Worm (Caenorhabditis elegans): Measurements from ENCODE around the gene chca-1.

chca-1 gene

DNA sequence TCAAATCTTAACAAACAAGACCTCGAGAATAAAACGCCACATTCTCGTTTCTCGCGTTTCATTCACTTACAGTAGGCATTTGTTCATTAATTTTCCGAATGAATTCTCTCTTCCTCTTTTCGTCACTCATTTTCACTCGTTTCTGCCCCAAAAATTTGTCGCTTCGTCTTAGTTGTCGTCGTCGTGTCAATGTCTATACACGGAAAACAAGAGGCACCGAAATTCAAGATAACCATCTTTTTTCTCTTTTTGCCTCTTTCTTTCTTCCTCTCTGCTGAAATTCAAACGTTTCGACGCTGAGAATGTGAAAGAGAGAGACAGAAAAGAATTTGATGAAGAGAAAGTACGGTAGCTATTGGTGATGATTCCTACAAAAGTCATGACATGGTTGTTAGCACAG, 33.2 kb upstream of the chca-1 start:
- no peak for TF ChIP-seq ceh-19 (GFP tag; optimal IDR thresholded peaks at IDR 0.05)
- TF ChIP-seq ceh-22 (tag; optimal IDR thresholded peaks at IDR 0.05) = no peak
- no peak for TF ChIP-seq C08G9.2 (tag; optimal IDR thresholded peaks at IDR 0.05)
- TF ChIP-seq F13H6.1 (tag; optimal IDR thresholded peaks at IDR 0.05) = no peak
- no peak for TF ChIP-seq zip-5 (tag; optimal IDR thresholded peaks at IDR 0.05)
- no peak for TF ChIP-seq pqm-1 (tag; optimal IDR thresholded peaks at IDR 0.05)
- no peak for TF ChIP-seq pha-4 (tag; optimal IDR thresholded peaks at IDR 0.05)
- TF ChIP-seq nhr-11 (tag; optimal IDR thresholded peaks at IDR 0.05) = no peak
- TF ChIP-seq ceh-45 (GFP tag; IDR thresholded peaks at IDR 0.05) = no peak
- TF ChIP-seq eyg-1 (tag; optimal IDR thresholded peaks at IDR 0.05) = no peak
- TF ChIP-seq odd-2 (tag; optimal IDR thresholded peaks at IDR 0.05) = no peak
- no peak for TF ChIP-seq unc-86 (tag; optimal IDR thresholded peaks at IDR 0.05)
- no peak for TF ChIP-seq dve-1 (tag; optimal IDR thresholded peaks at IDR 0.05)
- TF ChIP-seq pag-3 (tag; optimal IDR thresholded peaks at IDR 0.05; ENCODE audit: borderline replicate concordance) = no peak
- TF ChIP-seq ttx-3 (tag; optimal IDR thresholded peaks at IDR 0.05) = no peak
- no peak for TF ChIP-seq tbx-7 (tag; optimal IDR thresholded peaks at IDR 0.05)
- no peak for TF ChIP-seq hlh-15 (tag; optimal IDR thresholded peaks at IDR 0.05)

DNA sequence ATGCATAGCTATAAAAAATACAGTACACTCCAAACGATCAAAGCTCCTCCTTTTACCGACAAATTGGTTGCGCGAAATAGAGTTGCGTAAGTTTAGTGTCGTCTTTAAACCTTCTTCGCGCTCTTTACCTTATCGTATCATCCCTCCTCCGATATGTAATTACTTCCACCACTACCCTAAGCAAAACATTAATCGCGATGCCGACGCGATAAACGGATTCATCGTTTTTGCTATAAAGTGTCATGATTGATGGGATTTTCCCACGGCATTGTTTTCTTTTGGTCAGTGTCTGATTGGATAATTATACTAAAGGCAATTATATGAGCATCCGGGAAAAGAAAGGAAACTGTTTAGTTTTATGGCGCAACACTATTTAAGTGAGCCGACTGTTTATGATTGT, 32.4 kb upstream of the chca-1 start:
- TF ChIP-seq nfya-1 (tag; optimal IDR thresholded peaks at IDR 0.05) (no peak), K02D7.2 (tag; optimal IDR thresholded peaks at IDR 0.05) (no peak), fkh-10 (GFP tag; optimal IDR thresholded peaks at IDR 0.05) (no peak), unc-3 (GFP tag; conservative IDR thresholded peaks at IDR 0.05) (no peak), unc-3 (tag; optimal IDR thresholded peaks at IDR 0.05) (no peak), C08G9.2 (tag; optimal IDR thresholded peaks at IDR 0.05) (no peak)

DNA sequence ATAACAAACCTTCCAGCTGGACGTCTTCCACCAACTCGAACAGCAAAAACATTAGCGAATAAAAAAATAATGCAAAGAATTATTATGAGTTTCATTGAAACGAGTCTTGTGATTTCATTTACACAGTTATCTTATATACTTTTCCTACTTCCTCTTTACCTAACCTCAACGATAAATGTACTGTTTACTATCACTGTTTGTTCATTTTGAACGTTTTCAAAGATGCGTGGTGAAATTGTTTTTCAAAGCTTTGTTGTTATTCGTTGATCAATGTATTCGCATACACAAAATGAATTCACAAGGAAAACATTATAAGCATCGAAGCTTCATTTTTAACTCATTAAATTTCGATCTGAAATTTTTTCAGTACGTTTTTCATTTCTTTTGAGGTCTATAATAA, 28.9 kb upstream of the chca-1 start, which contains the start of gene W09C2.7:
Gene W09C2.7 (minus strand): TSS at position 101 of the 400 bp plus-strand sequence.
- TF ChIP-seq ceh-22 (tag; optimal IDR thresholded peaks at IDR 0.05) (no peak), pros-1 (tag; optimal IDR thresholded peaks at IDR 0.05) (no peak), syd-9 (tag; optimal IDR thresholded peaks at IDR 0.05) (no peak), C08G9.2 (tag; optimal IDR thresholded peaks at IDR 0.05) (no peak), ceh-14 (tag; optimal IDR thresholded peaks at IDR 0.05) (no peak)

DNA sequence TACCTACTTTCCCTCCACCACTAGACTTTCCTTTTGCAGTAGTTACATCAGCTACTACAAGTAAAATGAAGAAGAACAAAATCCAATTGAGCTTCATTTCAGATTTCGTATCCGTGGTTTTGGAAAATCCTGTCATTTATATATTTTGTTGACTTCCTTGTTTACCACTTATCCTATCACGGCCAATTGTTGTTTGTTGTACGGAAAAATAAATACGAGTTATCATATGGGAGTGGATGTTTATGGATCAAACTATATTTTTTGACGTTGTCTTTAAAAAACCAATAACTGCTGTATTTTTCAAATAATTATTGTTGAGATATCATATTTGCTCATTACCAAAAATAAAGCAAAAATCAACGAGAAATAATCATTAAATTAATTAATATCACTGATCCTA, 27.9 kb upstream of the chca-1 start, which contains the start of gene W09C2.9:
Gene W09C2.9 (minus strand): TSS at position 101 of the 400 bp plus-strand sequence.
- no peak for TF ChIP-seq pqm-1 (tag; optimal IDR thresholded peaks at IDR 0.05)
- no peak for TF ChIP-seq unc-55 (GFP tag; optimal IDR thresholded peaks at IDR 0.05)
- TF ChIP-seq ets-4 (tag; optimal IDR thresholded peaks at IDR 0.05) = no peak
- TF ChIP-seq ceh-45 (GFP tag; IDR thresholded peaks at IDR 0.05) = no peak
- TF ChIP-seq sox-2 (GFP tag; IDR thresholded peaks at IDR 0.05) = no peak
- no peak for TF ChIP-seq ttx-3 (tag; optimal IDR thresholded peaks at IDR 0.05)
- TF ChIP-seq npax-4 (tag; optimal IDR thresholded peaks at IDR 0.05) = no peak
- no peak for TF ChIP-seq ceh-9 (tag; optimal IDR thresholded peaks at IDR 0.05)
- no peak for TF ChIP-seq K09A11.1 (tag; optimal IDR thresholded peaks at IDR 0.05; ENCODE audit: insufficient read depth)
- no peak for TF ChIP-seq rnt-1 (tag; optimal IDR thresholded peaks at IDR 0.05)

DNA sequence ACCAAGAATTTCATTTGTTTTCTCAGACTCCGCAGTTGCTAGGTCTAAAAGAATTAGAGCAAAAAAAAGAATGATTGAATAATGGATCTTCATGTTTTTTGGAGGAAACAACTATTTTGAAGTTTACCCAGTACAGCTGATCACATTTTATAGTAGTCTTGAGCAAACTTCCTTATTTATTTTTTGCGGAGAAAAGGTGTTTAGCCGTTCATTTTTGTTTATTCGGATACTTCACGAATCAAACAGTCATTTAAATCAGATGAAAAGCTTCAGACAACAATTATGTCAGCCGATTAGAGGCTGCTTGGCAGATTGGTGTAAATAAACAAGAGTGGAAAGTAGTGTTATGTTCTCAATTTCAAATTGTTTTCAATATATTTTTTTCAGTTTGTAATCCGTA, 26.9 kb upstream of the chca-1 start, which contains the start of gene W09C2.8:
Gene W09C2.8 (minus strand): TSS at position 101 of the 400 bp plus-strand sequence.
- TF ChIP-seq C08G9.2 (tag; optimal IDR thresholded peaks at IDR 0.05) (no peak), ceh-45 (GFP tag; IDR thresholded peaks at IDR 0.05) (no peak), ttx-3 (tag; optimal IDR thresholded peaks at IDR 0.05) (no peak), pros-1 (tag; optimal IDR thresholded peaks at IDR 0.05) (no peak), lim-6 (tag; optimal IDR thresholded peaks at IDR 0.05) (no peak), fkh-6 (tag; optimal IDR thresholded peaks at IDR 0.05) (no peak), ceh-18 (tag; optimal IDR thresholded peaks at IDR 0.05) (no peak), ceh-22 (tag; optimal IDR thresholded peaks at IDR 0.05) (no peak), ceh-2 (tag; optimal IDR thresholded peaks at IDR 0.05) (no peak), ztf-16 (tag; optimal IDR thresholded peaks at IDR 0.05) (no peak), eyg-1 (tag; optimal IDR thresholded peaks at IDR 0.05) (no peak), nfya-1 (tag; optimal IDR thresholded peaks at IDR 0.05) (no peak), sdc-2 (tag; optimal IDR thresholded peaks at IDR 0.05) (no peak), syd-9 (tag; optimal IDR thresholded peaks at IDR 0.05) (no peak), dmd-4 (tag; optimal IDR thresholded peaks at IDR 0.05; ENCODE audit: borderline replicate concordance) (no peak), sox-2 (GFP tag; IDR thresholded peaks at IDR 0.05) (no peak)
